Fruit fly (Drosophila melanogaster): ENCODE data around the gene Rpt4.

Gene Rpt4

DNA sequence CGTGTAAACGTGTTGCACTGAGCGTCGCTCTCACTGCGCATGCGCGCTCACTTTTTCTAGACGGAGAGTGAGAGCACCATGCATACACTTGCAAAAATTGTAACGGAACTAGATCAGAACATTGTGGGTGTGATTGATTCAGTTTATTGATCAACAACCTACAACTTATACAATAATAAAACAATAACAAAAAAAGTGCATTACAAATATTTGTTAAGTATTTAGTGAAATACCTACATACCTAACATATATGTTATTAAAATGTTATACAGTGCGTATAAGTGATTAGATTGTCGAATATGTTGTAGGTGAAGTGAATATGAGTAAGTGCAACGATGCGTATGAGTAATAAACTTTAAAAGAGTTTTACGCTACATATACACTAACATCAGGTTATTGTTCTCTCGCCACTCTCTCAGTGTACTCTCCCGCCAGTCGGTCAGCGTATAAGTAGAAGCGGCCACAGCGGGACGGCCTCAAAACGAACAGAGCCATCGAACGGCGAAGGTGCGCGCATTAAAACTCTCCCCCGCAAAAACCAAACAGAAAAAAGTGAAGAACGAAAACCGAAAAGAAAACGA lies 39.4 kb upstream of the Rpt4 start, which contains the start of gene CG42240 (continued):
- TF ChIP-seq CG9139 (GFP tag; optimal IDR thresholded peaks at IDR 0.05): peak; percentile 86
- peak; percentile 73 for TF ChIP-seq Gug (GFP tag; IDR thresholded peaks at IDR 0.05)
- TF ChIP-seq CG16779 (tag; optimal IDR thresholded peaks at IDR 0.05): peak; percentile 92
- TF ChIP-seq Hr39 (GFP tag; optimal IDR thresholded peaks at IDR 0.05): peak; percentile 88
- TF ChIP-seq CG31627 (GFP tag; optimal IDR thresholded peaks at IDR 0.05): peak; percentile 88
- peak; percentile 94 for TF ChIP-seq Lpt (GFP tag; optimal IDR thresholded peaks at IDR 0.05)
- TF ChIP-seq CG11762 (GFP tag; optimal IDR thresholded peaks at IDR 0.05; ENCODE audit: insufficient read depth): peak; percentile 91
- peak; percentile 94 for TF ChIP-seq CG10669 (GFP tag; optimal IDR thresholded peaks at IDR 0.05)
- TF ChIP-seq CG6792 (GFP tag; optimal IDR thresholded peaks at IDR 0.05): peak; percentile 95
- TF ChIP-seq Ets96B (tag; optimal IDR thresholded peaks at IDR 0.05): peak; percentile 92
- TF ChIP-seq fkh (GFP tag; optimal IDR thresholded peaks at IDR 0.05): peak; percentile 5
- TF ChIP-seq CG6276 (GFP tag; optimal IDR thresholded peaks at IDR 0.05): peak; percentile 97
- TF ChIP-seq Hr38 (GFP tag; optimal IDR thresholded peaks at IDR 0.05): no peak
- peak; percentile 94 for TF ChIP-seq Smox (GFP tag; optimal IDR thresholded peaks at IDR 0.05)
- peak; percentile 87 for TF ChIP-seq vri (GFP tag; optimal IDR thresholded peaks at IDR 0.05)
- peak; percentile 86 for TF ChIP-seq Blimp-1 (GFP tag; optimal IDR thresholded peaks at IDR 0.05)
- peak; percentile 74 for TF ChIP-seq fd85E (GFP tag; optimal IDR thresholded peaks at IDR 0.05)
- peak; percentile 88 for TF ChIP-seq cyc (GFP tag; optimal IDR thresholded peaks at IDR 0.05)
- TF ChIP-seq acj6 (GFP tag; optimal IDR thresholded peaks at IDR 0.05): peak; percentile 92
- TF ChIP-seq Eip75B (GFP tag; optimal IDR thresholded peaks at IDR 0.05): peak; percentile 96
- TF ChIP-seq CG8319 (GFP tag; optimal IDR thresholded peaks at IDR 0.05): peak; percentile 81
- TF ChIP-seq OdsH (GFP tag; optimal IDR thresholded peaks at IDR 0.05): peak; percentile 94
- peak; percentile 88 for TF ChIP-seq CG1621 (tag; optimal IDR thresholded peaks at IDR 0.05)
- TF ChIP-seq CG32006 (GFP tag; optimal IDR thresholded peaks at IDR 0.05): peak; percentile 97
- peak; percentile 96 for TF ChIP-seq CG8119 (GFP tag; IDR thresholded peaks at IDR 0.05)
- TF ChIP-seq CG8632 (GFP tag; optimal IDR thresholded peaks at IDR 0.05): peak; percentile 94
- peak; percentile 94 for TF ChIP-seq lz (GFP tag; optimal IDR thresholded peaks at IDR 0.05)
- peak; percentile 96 for TF ChIP-seq esn (GFP tag; optimal IDR thresholded peaks at IDR 0.05)
- peak; percentile 82 for TF ChIP-seq Sox15 (GFP tag; optimal IDR thresholded peaks at IDR 0.05)
- peak; percentile 91 for TF ChIP-seq CG7368 (GFP tag; optimal IDR thresholded peaks at IDR 0.05)
- TF ChIP-seq ss (GFP tag; optimal IDR thresholded peaks at IDR 0.05): peak; percentile 93 to 95
- peak; percentile 81 for TF ChIP-seq CG6854 (GFP tag; optimal IDR thresholded peaks at IDR 0.05)
- peak; percentile 95 for TF ChIP-seq achi (GFP tag; optimal IDR thresholded peaks at IDR 0.05)

DNA sequence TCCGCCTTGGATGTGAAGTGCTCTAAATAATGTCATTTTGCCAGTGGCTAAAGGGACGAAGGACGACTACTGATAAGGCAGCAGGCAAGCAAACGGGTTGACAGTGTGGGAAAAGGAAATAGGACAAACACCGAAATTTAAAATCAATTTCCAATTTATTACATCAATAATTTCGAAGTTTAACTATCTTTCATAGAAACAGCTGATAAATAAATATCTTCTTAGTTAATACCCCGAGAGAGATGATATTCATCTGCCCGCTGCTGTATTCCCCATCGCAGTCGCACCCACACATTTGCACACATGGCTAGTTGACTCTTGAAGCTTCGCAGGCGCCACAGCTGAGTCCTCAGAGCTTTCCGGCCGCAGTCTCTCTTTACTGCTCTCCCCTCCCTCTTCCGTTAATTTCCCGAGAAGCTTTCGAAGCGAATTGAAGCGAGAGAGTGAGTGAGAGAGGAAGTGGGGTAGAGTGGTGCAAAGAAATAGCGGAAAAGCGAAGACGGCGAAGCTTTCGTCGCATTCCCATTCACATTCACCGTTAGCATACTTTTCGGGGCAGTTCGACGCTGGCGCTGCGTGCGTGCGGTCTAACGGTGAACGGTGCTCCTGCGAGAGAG lies 25.9 kb upstream of the Rpt4 start:
- TF ChIP-seq net (GFP tag; optimal IDR thresholded peaks at IDR 0.05): peak; percentile 26
- peak; percentile 50 for TF ChIP-seq pdm3 (GFP tag; optimal IDR thresholded peaks at IDR 0.05)
- TF ChIP-seq Hr39 (GFP tag; optimal IDR thresholded peaks at IDR 0.05): peak; percentile 25
- TF ChIP-seq Eip78C (GFP tag): peak; percentile 85
- TF ChIP-seq Sox102F (GFP tag; optimal IDR thresholded peaks at IDR 0.05): no peak
- peak; percentile 31 to 60 for TF ChIP-seq ss (GFP tag; optimal IDR thresholded peaks at IDR 0.05)
- TF ChIP-seq svp (GFP tag): peak; percentile 73
- TF ChIP-seq Sox15 (GFP tag; optimal IDR thresholded peaks at IDR 0.05): no peak
- TF ChIP-seq Smox (GFP tag; optimal IDR thresholded peaks at IDR 0.05): peak; percentile 21
- peak; percentile 60 for TF ChIP-seq CG15336 (GFP tag; IDR thresholded peaks at IDR 0.05)
- no peak for TF ChIP-seq salr (GFP tag; optimal IDR thresholded peaks at IDR 0.05)
- peak; percentile 72 for TF ChIP-seq CG6163 (GFP tag; IDR thresholded peaks at IDR 0.05)
- TF ChIP-seq CG9139 (GFP tag; optimal IDR thresholded peaks at IDR 0.05): peak; percentile 12
- TF ChIP-seq Ets21C (GFP tag; optimal IDR thresholded peaks at IDR 0.05): no peak
- peak; percentile 11 for TF ChIP-seq CG4318 (GFP tag; optimal IDR thresholded peaks at IDR 0.05)
- TF ChIP-seq CG8632 (GFP tag; optimal IDR thresholded peaks at IDR 0.05): no peak
- no peak for TF ChIP-seq CG11902 (GFP tag; optimal IDR thresholded peaks at IDR 0.05)
- TF ChIP-seq CG10631 (GFP tag; optimal IDR thresholded peaks at IDR 0.05): peak; percentile 42
- TF ChIP-seq CG6854 (GFP tag; optimal IDR thresholded peaks at IDR 0.05): no peak
- TF ChIP-seq CG6792 (GFP tag; optimal IDR thresholded peaks at IDR 0.05): peak; percentile 37
- peak; percentile 33 for TF ChIP-seq Hr4 (GFP tag; optimal IDR thresholded peaks at IDR 0.05)
- no peak for TF ChIP-seq dac (GFP tag; optimal IDR thresholded peaks at IDR 0.05)
- peak; percentile 42 for TF ChIP-seq Gug (GFP tag; IDR thresholded peaks at IDR 0.05)
- TF ChIP-seq CG3032 (tag; optimal IDR thresholded peaks at IDR 0.05): peak; percentile 42
- no peak for TF ChIP-seq Eip93F (GFP tag; optimal IDR thresholded peaks at IDR 0.05)
- no peak for TF ChIP-seq CG16779 (tag; optimal IDR thresholded peaks at IDR 0.05)

All from whole organism, prepupa.